Fruit fly (Drosophila melanogaster): ENCODE measurements around the gene Usp1.

dm6 chr3R:29198299-29198698, 30.7 kb upstream of the Usp1 start:
- TF ChIP-seq h (optimal IDR thresholded peaks at IDR 0.05) (no peak), Sin3A (optimal IDR thresholded peaks at IDR 0.05) (no peak), psq (optimal IDR thresholded peaks at IDR 0.05) (no peak), insv (optimal IDR thresholded peaks at IDR 0.05) (no peak)

Data from Kc167 (cell line).